Worm (Caenorhabditis elegans) whole organism, late embryonic: Measurements from ENCODE around the gene irld-11.

Experiments used
- C08G9.2 ChIP-seq: sonication (generic microtip); optimal IDR thresholded peaks from 2 replicates; lab custom pipeline; 2016; ENCODE audit warnings: mild to moderate bottlenecking, missing genetic modification characterization, moderate library complexity, missing compliant biosample characterization
- C38D4.7 ChIP-seq: fragments of 200-800 bp; sonication (Bioruptor generic); optimal IDR thresholded peaks from 2 replicates; lab custom pipeline; 2018; ENCODE audit warnings: mild to moderate bottlenecking, missing genetic modification characterization, moderate library complexity, missing compliant biosample characterization
- F13H6.1 ChIP-seq: sonication (generic microtip); optimal IDR thresholded peaks from 2 replicates; lab custom pipeline; 2016; ENCODE audit warnings: missing genetic modification characterization, missing compliant biosample characterization
- K02D7.2 ChIP-seq: sonication (generic microtip); optimal IDR thresholded peaks from 2 replicates; lab custom pipeline; 2017; ENCODE audit warnings: mild to moderate bottlenecking, missing genetic modification characterization, missing compliant biosample characterization
- K09A11.1 ChIP-seq: sonication (generic microtip); optimal IDR thresholded peaks from 2 replicates; lab custom pipeline; 2017; ENCODE audit warnings: antibody characterized with exemption, mild to moderate bottlenecking, missing genetic modification characterization, missing compliant biosample characterization; ENCODE audit not compliant: insufficient read depth
- T23F11.4 ChIP-seq: fragments of 200-800 bp; sonication (Bioruptor generic); optimal IDR thresholded peaks from 2 replicates; lab custom pipeline; 2018; ENCODE audit warnings: mild to moderate bottlenecking, missing genetic modification characterization, missing compliant biosample characterization
- ceh-14 ChIP-seq: sonication (generic microtip); optimal IDR thresholded peaks from 2 replicates; lab custom pipeline; 2016; ENCODE audit warnings: missing genotype, missing genetic modification characterization, missing compliant biosample characterization
- ceh-18 ChIP-seq: sonication (generic microtip); optimal IDR thresholded peaks from 2 replicates; lab custom pipeline; 2016; ENCODE audit warnings: missing genetic modification characterization, missing compliant biosample characterization
- ceh-24 ChIP-seq: sonication (generic microtip); optimal IDR thresholded peaks from 2 replicates; lab custom pipeline; 2016; ENCODE audit warnings: mild to moderate bottlenecking, missing genetic modification characterization, missing compliant biosample characterization
- ceh-31 ChIP-seq: sonication (generic microtip); optimal IDR thresholded peaks from 2 replicates; lab custom pipeline; 2016; ENCODE audit warnings: missing genetic modification characterization, missing compliant biosample characterization
- ceh-48 ChIP-seq: sonication (generic microtip); optimal IDR thresholded peaks from 2 replicates; lab custom pipeline; 2016; ENCODE audit warnings: missing genetic modification characterization, inconsistent platforms, missing compliant biosample characterization
- ceh-6 ChIP-seq: fragments of 200-800 bp; sonication (Bioruptor generic); optimal IDR thresholded peaks from 2 replicates; lab custom pipeline; 2018; ENCODE audit warnings: mild to moderate bottlenecking, missing genetic modification characterization, missing compliant biosample characterization
- ceh-9 ChIP-seq: sonication (generic microtip); optimal IDR thresholded peaks from 2 replicates; lab custom pipeline; 2016; ENCODE audit warnings: mild to moderate bottlenecking, missing genetic modification characterization, inconsistent platforms, missing compliant biosample characterization
- che-1 ChIP-seq: sonication (generic microtip); optimal IDR thresholded peaks from 2 replicates; lab custom pipeline; 2016; ENCODE audit warnings: mild to moderate bottlenecking, missing genetic modification characterization, missing compliant biosample characterization
- dmd-4 ChIP-seq: sonication (generic microtip); optimal IDR thresholded peaks from 2 replicates; lab custom pipeline; 2016; ENCODE audit warnings: borderline replicate concordance, missing genetic modification characterization, missing compliant biosample characterization
- elt-2 ChIP-seq: sonication (generic microtip); optimal IDR thresholded peaks from 2 replicates; lab custom pipeline; 2016; ENCODE audit warnings: missing genetic modification reagents, missing genetic modification characterization, missing compliant biosample characterization
- eyg-1 ChIP-seq: sonication (generic microtip); optimal IDR thresholded peaks from 2 replicates; lab custom pipeline; 2016; ENCODE audit warnings: missing genotype, missing genetic modification characterization, missing compliant biosample characterization
- fax-1 ChIP-seq: sonication (generic microtip); optimal IDR thresholded peaks from 2 replicates; lab custom pipeline; 2016; ENCODE audit warnings: missing genotype, missing genetic modification characterization, missing compliant biosample characterization
- gmeb-2 ChIP-seq: sonication (generic microtip); optimal IDR thresholded peaks from 2 replicates; lab custom pipeline; 2016; ENCODE audit warnings: missing genetic modification characterization, inconsistent platforms, missing compliant biosample characterization
- hlh-13 ChIP-seq: fragments of 200-800 bp; sonication (Bioruptor generic); optimal IDR thresholded peaks from 2 replicates; lab custom pipeline; 2018; ENCODE audit warnings: mild to moderate bottlenecking, missing genetic modification characterization, missing compliant biosample characterization
- hlh-30 ChIP-seq: sonication (generic microtip); optimal IDR thresholded peaks from 2 replicates; lab custom pipeline; 2017; ENCODE audit warnings: antibody characterized with exemption, missing genetic modification characterization, missing compliant biosample characterization; ENCODE audit not compliant: insufficient read depth
- hlh-6 ChIP-seq: sonication (generic microtip); optimal IDR thresholded peaks from 2 replicates; lab custom pipeline; 2016; ENCODE audit warnings: missing genotype, missing genetic modification characterization, missing compliant biosample characterization
- hlh-8 ChIP-seq: sonication (generic microtip); optimal IDR thresholded peaks from 2 replicates; lab custom pipeline; 2016; ENCODE audit warnings: missing genotype, missing genetic modification characterization, missing compliant biosample characterization
- lim-6 ChIP-seq: sonication (generic microtip); optimal IDR thresholded peaks from 2 replicates; lab custom pipeline; 2016; ENCODE audit warnings: missing genetic modification characterization, missing compliant biosample characterization
- lin-11 ChIP-seq: fragments of 200-800 bp; sonication (Bioruptor generic); optimal IDR thresholded peaks from 2 replicates; lab custom pipeline; 2018; ENCODE audit warnings: mild to moderate bottlenecking, missing genetic modification characterization, missing compliant biosample characterization
- nhr-11 ChIP-seq: fragments of 150-350 bp; optimal IDR thresholded peaks from 2 replicates; lab custom pipeline; 2014; ENCODE audit warnings: missing biosample characterization, missing genetic modification characterization
- nhr-232 ChIP-seq: sonication (generic microtip); optimal IDR thresholded peaks from 2 replicates; lab custom pipeline; 2016; ENCODE audit warnings: missing genetic modification characterization, missing compliant biosample characterization
- npax-4 ChIP-seq: sonication (generic microtip); optimal IDR thresholded peaks from 2 replicates; lab custom pipeline; 2016; ENCODE audit warnings: missing genetic modification characterization, missing compliant biosample characterization
- pag-3 ChIP-seq: sonication (generic microtip); optimal IDR thresholded peaks from 2 replicates; lab custom pipeline; 2016; ENCODE audit warnings: missing compliant biosample characterization, missing genetic modification characterization, borderline replicate concordance
- pat-9 ChIP-seq: fragments of 200-800 bp; sonication (Bioruptor generic); optimal IDR thresholded peaks from 2 replicates; lab custom pipeline; 2018; ENCODE audit warnings: mild to moderate bottlenecking, missing genetic modification characterization, moderate library complexity, missing compliant biosample characterization
- pha-4 ChIP-seq: fragments of 150-350 bp; optimal IDR thresholded peaks from 2 replicates; lab custom pipeline; 2018; ENCODE audit warnings: missing biosample characterization, missing genetic modification reagents, missing genetic modification characterization
- ref-2 ChIP-seq: sonication (generic microtip); optimal IDR thresholded peaks from 2 replicates; lab custom pipeline; 2016; ENCODE audit warnings: missing genetic modification characterization, missing compliant biosample characterization
- rnt-1 ChIP-seq: sonication (generic microtip); optimal IDR thresholded peaks from 2 replicates; lab custom pipeline; 2016; ENCODE audit warnings: missing genetic modification characterization, missing compliant biosample characterization
- sdc-2 ChIP-seq: sonication (generic microtip); optimal IDR thresholded peaks from 2 replicates; lab custom pipeline; 2016; ENCODE audit warnings: missing genotype, missing genetic modification characterization, missing compliant biosample characterization
- tbx-2 ChIP-seq: sonication (generic microtip); optimal IDR thresholded peaks from 2 replicates; lab custom pipeline; 2016; ENCODE audit warnings: missing genetic modification characterization, missing compliant biosample characterization
- ttx-3 ChIP-seq: sonication (generic microtip); optimal IDR thresholded peaks from 2 replicates; lab custom pipeline; 2016; ENCODE audit warnings: missing genetic modification reagents, missing genetic modification characterization, missing compliant biosample characterization
- unc-3 ChIP-seq, 2 experiments: fragments of 200-800 bp in 1 of 2; sonication (Bioruptor generic) in 1 of 2; sonication (generic microtip) in 1 of 2; conservative IDR thresholded peaks in 1 of 2; optimal IDR thresholded peaks in 1 of 2; 2 replicates each; pipeline versions ENCODE4 v1.3.6 to Lab custom; 2016 to 2022; ENCODE audit warnings: missing compliant biosample characterization in 2 of 2, missing genetic modification characterization in 2 of 2, missing genetic modification reagents in 1 of 2
- unc-86 ChIP-seq: sonication (generic microtip); optimal IDR thresholded peaks from 2 replicates; lab custom pipeline; 2016; ENCODE audit warnings: missing genetic modification characterization, missing compliant biosample characterization

irld-11 gene

DNA sequence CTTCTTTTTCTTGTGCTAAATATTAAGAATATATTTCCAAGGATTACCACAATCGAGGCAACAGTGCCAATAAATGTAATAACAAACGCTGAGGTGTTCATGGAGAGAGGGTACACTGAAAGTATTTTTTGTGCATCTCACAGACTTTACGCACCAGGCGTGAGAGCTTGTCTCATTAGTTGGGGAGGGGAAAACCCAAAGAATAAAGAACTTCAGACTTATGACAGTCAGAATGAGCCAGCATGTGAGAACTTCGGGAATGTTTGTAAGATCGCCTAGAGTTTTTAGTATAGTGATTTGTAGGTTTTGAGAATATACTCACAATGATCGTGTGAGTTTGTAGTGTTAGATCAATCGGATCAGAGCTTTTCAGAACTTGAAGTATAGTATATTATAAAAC is 40.2 kb upstream of the irld-11 start, which contains the start of gene srbc-41:
TSS of gene srbc-41 (minus strand) at position 101 of the 400 bp plus-strand sequence.
- TF ChIP-seq hlh-8 (tag; lab: Kevin White, UChicago) (no peak), ceh-14 (tag; lab: Kevin White, UChicago) (no peak), gmeb-2 (tag; lab: Kevin White, UChicago) (no peak)

DNA sequence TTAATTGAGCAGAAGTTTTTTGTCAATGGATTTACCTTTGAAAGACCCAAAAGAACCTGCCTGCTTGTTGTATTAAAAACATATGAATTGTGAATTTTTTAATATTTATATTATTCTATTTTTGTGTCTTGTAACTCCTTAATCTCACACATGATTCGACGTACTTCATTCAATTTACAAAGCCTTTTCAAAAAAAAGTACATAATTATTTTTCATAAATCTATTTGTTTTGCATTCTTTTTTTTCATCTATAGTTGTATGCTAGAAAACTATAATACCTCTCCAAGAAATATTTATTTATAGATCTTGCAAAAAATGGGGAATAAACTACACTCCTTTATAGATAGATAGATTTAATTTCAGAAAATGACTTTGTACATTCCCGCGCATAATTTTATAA is 36.2 kb upstream of the irld-11 start, which contains the start of gene nhr-179:
TSS of gene nhr-179 (minus strand) at position 101 of the 400 bp plus-strand sequence.
- TF ChIP-seq pat-9 (tag; lab: Kevin White, UChicago): no peak
- TF ChIP-seq K09A11.1: no peak
- TF ChIP-seq unc-3 (GFP tag; conservative IDR thresholded peaks at IDR 0.05; lab: Robert Waterston, UW): no peak
- no peak for TF ChIP-seq unc-3 (tag; optimal IDR thresholded peaks at IDR 0.05; lab: Kevin White, UChicago)
- no peak for TF ChIP-seq lim-6 (tag; lab: Kevin White, UChicago)
- TF ChIP-seq sdc-2: no peak
- no peak for TF ChIP-seq hlh-13 (GFP tag; lab: Kevin White, UChicago)
- no peak for TF ChIP-seq F13H6.1
- TF ChIP-seq lin-11 (tag; lab: Kevin White, UChicago): no peak
- TF ChIP-seq ceh-9 (tag; lab: Kevin White, UChicago): no peak
- TF ChIP-seq pha-4 (tag; lab: Kevin White, UChicago): no peak
- TF ChIP-seq ceh-6 (GFP tag; lab: Kevin White, UChicago): no peak
- TF ChIP-seq che-1 (tag; lab: Kevin White, UChicago): no peak
- TF ChIP-seq nhr-11 (tag; lab: Kevin White, UChicago): no peak
- no peak for TF ChIP-seq T23F11.4 (GFP tag; lab: Kevin White, UChicago)
- no peak for TF ChIP-seq K02D7.2 (tag; lab: Kevin White, UChicago)
- TF ChIP-seq C08G9.2 (tag; lab: Kevin White, UChicago): no peak
- no peak for TF ChIP-seq ceh-31 (tag; lab: Kevin White, UChicago)
- TF ChIP-seq, all 69 proteins: peak for 0

DNA sequence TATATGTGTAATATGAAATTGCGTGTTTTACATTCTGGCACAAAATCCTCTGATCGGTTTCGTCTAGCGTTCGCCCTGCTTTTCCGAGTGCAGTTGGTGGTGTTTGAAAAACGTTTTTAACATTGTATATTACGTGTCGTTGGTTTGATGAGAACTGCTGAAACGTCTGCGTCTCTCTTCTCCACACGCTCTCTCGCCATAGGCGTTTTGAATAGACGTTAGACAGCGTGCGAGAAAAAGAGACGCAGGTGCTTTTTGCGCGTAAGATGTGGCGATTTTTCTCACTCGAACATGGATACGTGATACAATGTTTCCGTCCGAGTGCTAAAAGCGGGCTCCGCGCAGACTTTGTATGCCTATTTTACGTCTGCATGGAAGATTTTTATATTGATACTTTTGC is 34.4 kb upstream of the irld-11 start:
- TF ChIP-seq nhr-11 (tag; lab: Kevin White, UChicago) (no peak), ref-2 (no peak), hlh-30 (tag; lab: Kevin White, UChicago) (no peak), elt-2 (tag; lab: Kevin White, UChicago) (no peak), ceh-18 (tag; lab: Kevin White, UChicago) (no peak), tbx-2 (no peak), C08G9.2 (tag; lab: Kevin White, UChicago) (no peak), gmeb-2 (tag; lab: Kevin White, UChicago) (no peak), ceh-48 (no peak), pha-4 (tag; lab: Kevin White, UChicago) (no peak), ceh-24 (no peak)

DNA sequence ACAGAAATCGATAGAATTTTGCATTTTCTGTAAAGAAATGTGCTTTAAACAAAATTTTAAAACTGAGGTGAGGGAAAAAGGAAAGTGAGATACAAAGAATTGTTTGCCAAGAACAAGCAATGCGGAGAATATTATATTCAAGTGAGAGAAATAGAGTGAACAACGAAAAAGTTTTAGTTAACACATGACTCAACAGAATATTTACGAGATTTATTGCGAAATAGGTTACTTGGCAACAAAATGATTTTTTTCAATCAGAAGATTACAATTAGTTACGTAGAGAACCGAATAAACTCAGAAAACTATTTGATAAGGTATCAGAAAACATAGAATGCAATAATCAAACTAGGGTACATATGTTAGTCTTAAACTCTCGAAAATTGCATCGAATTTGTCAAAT is 33.5 kb upstream of the irld-11 start, which contains the start of gene nhr-117:
TSS of gene nhr-117 (minus strand) at position 27 of the 400 bp plus-strand sequence.
- TF ChIP-seq dmd-4 (tag; lab: Kevin White, UChicago): no peak
- TF ChIP-seq ref-2: no peak
- TF ChIP-seq eyg-1 (tag; lab: Kevin White, UChicago): no peak
- no peak for TF ChIP-seq rnt-1
- no peak for TF ChIP-seq C08G9.2 (tag; lab: Kevin White, UChicago)
- TF ChIP-seq pag-3 (tag; lab: Kevin White, UChicago): no peak
- no peak for TF ChIP-seq hlh-6
- TF ChIP-seq nhr-232: no peak
- TF ChIP-seq ceh-9 (tag; lab: Kevin White, UChicago): no peak
- TF ChIP-seq lin-11 (tag; lab: Kevin White, UChicago): no peak
- TF ChIP-seq npax-4 (tag; lab: Kevin White, UChicago): no peak
- TF ChIP-seq ceh-6 (GFP tag; lab: Kevin White, UChicago): no peak
- no peak for TF ChIP-seq C38D4.7 (GFP tag; lab: Kevin White, UChicago)
- no peak for TF ChIP-seq unc-86 (tag; lab: Kevin White, UChicago)
- TF ChIP-seq ceh-24: no peak
- TF ChIP-seq ttx-3 (tag; lab: Kevin White, UChicago): no peak
- no peak for TF ChIP-seq fax-1 (tag; lab: Kevin White, UChicago)
